Fruit fly (Drosophila melanogaster) whole organism, prepupa: ENCODE data around the gene t-cup.

ENCODE experiments used
- CG10631 ChIP-seq: fragments of 200-800 bp; sonication (Bioruptor generic); optimal IDR thresholded peaks from 2 replicates; lab custom pipeline; 2016; ENCODE audit warnings: missing biosample characterization, missing genetic modification characterization
- CG10669 ChIP-seq: fragments of 200-800 bp; sonication (Bioruptor generic); optimal IDR thresholded peaks from 3 replicates; lab custom pipeline; 2018; ENCODE audit warnings: missing biosample characterization, mild to moderate bottlenecking, missing genetic modification characterization, moderate library complexity
- CG15336 ChIP-seq: fragments of 200-800 bp; sonication (Bioruptor generic); IDR thresholded peaks from 2 replicates; pipeline ENCODE4 v1.3.6; 2022; ENCODE audit warnings: missing biosample characterization, missing genetic modification characterization
- CG1621 ChIP-seq: fragments of 200-800 bp; sonication (Bioruptor generic); optimal IDR thresholded peaks from 3 replicates; lab custom pipeline; 2018; ENCODE audit warnings: missing biosample characterization, mild to moderate bottlenecking, missing genetic modification characterization
- CG31627 ChIP-seq: fragments of 200-800 bp; sonication (Bioruptor generic); optimal IDR thresholded peaks from 3 replicates; lab custom pipeline; 2016; ENCODE audit warnings: missing biosample characterization, missing genetic modification characterization
- CG3919 ChIP-seq: fragments of 200-800 bp; sonication (Bioruptor generic); optimal IDR thresholded peaks from 3 replicates; lab custom pipeline; 2016; ENCODE audit warnings: missing biosample characterization, missing genetic modification characterization
- CG4318 ChIP-seq: fragments of 200-800 bp; sonication (Bioruptor generic); optimal IDR thresholded peaks from 3 replicates; lab custom pipeline; 2017; ENCODE audit warnings: missing biosample characterization, mild to moderate bottlenecking, missing genetic modification characterization
- CG6163 ChIP-seq: fragments of 200-800 bp; sonication (Bioruptor generic); IDR thresholded peaks from 3 replicates; pipeline ENCODE4 v1.3.6; 2022; ENCODE audit warnings: missing biosample characterization, missing genetic modification characterization
- CG6276 ChIP-seq: fragments of 200-800 bp; sonication (Bioruptor generic); optimal IDR thresholded peaks from 2 replicates; lab custom pipeline; 2017; ENCODE audit warnings: missing biosample characterization, mild to moderate bottlenecking, missing genetic modification characterization
- CG6792 ChIP-seq: fragments of 200-800 bp; sonication (Bioruptor generic); optimal IDR thresholded peaks from 3 replicates; lab custom pipeline; 2016; ENCODE audit warnings: missing biosample characterization, missing genetic modification characterization
- CG6808 ChIP-seq: fragments of 200-800 bp; sonication (Bioruptor generic); optimal IDR thresholded peaks from 3 replicates; lab custom pipeline; 2017; ENCODE audit warnings: missing biosample characterization, missing genetic modification characterization, mild to moderate bottlenecking, moderate library complexity, missing genetic modification reagents
- CG7368 ChIP-seq: fragments of 200-800 bp; sonication (Bioruptor generic); optimal IDR thresholded peaks from 3 replicates; lab custom pipeline; 2016; ENCODE audit warnings: missing biosample characterization, missing genetic modification characterization
- CG8119 ChIP-seq: fragments of 200-800 bp; sonication (Bioruptor generic); IDR thresholded peaks from 3 replicates; pipeline ENCODE4 v1.3.6; 2022; ENCODE audit warnings: missing biosample characterization, missing genetic modification characterization
- CG8632 ChIP-seq: fragments of 200-800 bp; sonication (Bioruptor generic); optimal IDR thresholded peaks from 3 replicates; lab custom pipeline; 2016; ENCODE audit warnings: missing biosample characterization, missing genetic modification characterization
- CG9139 ChIP-seq: fragments of 200-800 bp; sonication (Bioruptor generic); optimal IDR thresholded peaks from 3 replicates; lab custom pipeline; 2017; ENCODE audit warnings: missing biosample characterization, mild to moderate bottlenecking, missing genetic modification characterization
- Eip78C ChIP-seq: fragments of 200-800 bp; sonication (Bioruptor generic); peaks from one replicate; lab custom pipeline; 2016; ENCODE audit warnings: missing biosample characterization, missing genetic modification characterization
- Eip93F ChIP-seq: fragments of 200-800 bp; sonication (Bioruptor generic); optimal IDR thresholded peaks from 2 replicates; lab custom pipeline; 2016; ENCODE audit warnings: missing biosample characterization, mild to moderate bottlenecking, missing genetic modification characterization
- Hr38 ChIP-seq: sonication (Bioruptor generic); optimal IDR thresholded peaks from 2 replicates; lab custom pipeline; 2016; ENCODE audit warnings: missing biosample characterization, missing genetic modification characterization
- Hr39 ChIP-seq: fragments of 200-800 bp; sonication (Bioruptor generic); optimal IDR thresholded peaks from 2 replicates; lab custom pipeline; 2016; ENCODE audit warnings: missing biosample characterization, missing genetic modification characterization
- Lpt ChIP-seq: fragments of 200-800 bp; sonication (Bioruptor generic); optimal IDR thresholded peaks from 3 replicates; lab custom pipeline; 2016; ENCODE audit warnings: missing biosample characterization, missing genetic modification characterization
- Met ChIP-seq: fragments of 200-800 bp; sonication (Bioruptor generic); optimal IDR thresholded peaks from 3 replicates; lab custom pipeline; 2016; ENCODE audit warnings: missing biosample characterization, missing genetic modification characterization
- OdsH ChIP-seq: fragments of 200-800 bp; sonication (Bioruptor generic); optimal IDR thresholded peaks from 3 replicates; lab custom pipeline; 2016; ENCODE audit warnings: missing biosample characterization, missing genetic modification characterization
- Sox102F ChIP-seq: fragments of 200-800 bp; sonication (Bioruptor generic); optimal IDR thresholded peaks from 2 replicates; lab custom pipeline; 2016; ENCODE audit warnings: missing biosample characterization, mild to moderate bottlenecking, missing genetic modification characterization
- Sox14 ChIP-seq: fragments of 200-800 bp; sonication (Bioruptor generic); optimal IDR thresholded peaks from 3 replicates; lab custom pipeline; 2016; ENCODE audit warnings: missing biosample characterization, missing genetic modification characterization
- Sox15 ChIP-seq: fragments of 200-800 bp; sonication (Bioruptor generic); optimal IDR thresholded peaks from 3 replicates; lab custom pipeline; 2016; ENCODE audit warnings: missing biosample characterization, missing genetic modification characterization
- achi ChIP-seq: fragments of 200-800 bp; sonication (Bioruptor generic); optimal IDR thresholded peaks from 3 replicates; lab custom pipeline; 2016; ENCODE audit warnings: missing biosample characterization, missing genetic modification characterization
- acj6 ChIP-seq: fragments of 200-800 bp; sonication (Bioruptor generic); optimal IDR thresholded peaks from 3 replicates; lab custom pipeline; 2016; ENCODE audit warnings: missing biosample characterization, missing genetic modification characterization
- dsx ChIP-seq: fragments of 200-800 bp; optimal IDR thresholded peaks from 3 replicates; lab custom pipeline; 2019; ENCODE audit warnings: missing biosample characterization, mild to moderate bottlenecking, missing genetic modification characterization, moderate library complexity; ENCODE audit not compliant: poor library complexity, severe bottlenecking
- eg ChIP-seq: fragments of 200-800 bp; sonication (Bioruptor generic); IDR thresholded peaks from 3 replicates; pipeline ENCODE4 v1.3.6; 2022; ENCODE audit warnings: missing biosample characterization, missing genetic modification characterization
- esn ChIP-seq: fragments of 200-800 bp; sonication (Bioruptor generic); optimal IDR thresholded peaks from 2 replicates; lab custom pipeline; 2016; ENCODE audit warnings: missing biosample characterization, mild to moderate bottlenecking, missing genetic modification characterization, moderate library complexity
- fd59A ChIP-seq: fragments of 200-800 bp; sonication (Bioruptor generic); optimal IDR thresholded peaks from 2 replicates; lab custom pipeline; 2017; ENCODE audit warnings: missing biosample characterization, mild to moderate bottlenecking, missing genetic modification characterization, missing genetic modification reagents
- fkh ChIP-seq: fragments of 200-800 bp; sonication (Bioruptor generic); optimal IDR thresholded peaks from 3 replicates; lab custom pipeline; 2017; ENCODE audit warnings: missing biosample characterization, mild to moderate bottlenecking, missing genetic modification characterization, moderate library complexity
- lz ChIP-seq: fragments of 200-800 bp; sonication (Bioruptor generic); optimal IDR thresholded peaks from 3 replicates; lab custom pipeline; 2016; ENCODE audit warnings: missing biosample characterization, missing genetic modification characterization
- pdm3 ChIP-seq: fragments of 200-800 bp; sonication (Bioruptor generic); optimal IDR thresholded peaks from 3 replicates; lab custom pipeline; 2016; ENCODE audit warnings: missing biosample characterization, missing genetic modification characterization
- salr ChIP-seq, 2 experiments: fragments of 200-800 bp; sonication (Bioruptor generic); optimal IDR thresholded peaks; 3 replicates each; lab custom pipeline; 2016 to 2018; ENCODE audit warnings: missing biosample characterization in 2 of 2, missing genetic modification characterization in 2 of 2, mild to moderate bottlenecking in 1 of 2
- spab ChIP-seq: fragments of 200-800 bp; sonication (Bioruptor generic); optimal IDR thresholded peaks from 2 replicates; lab custom pipeline; 2017; ENCODE audit warnings: missing biosample characterization, mild to moderate bottlenecking, missing genetic modification characterization, missing genetic modification reagents
- ss ChIP-seq, 2 experiments: fragments of 200-800 bp; sonication (Bioruptor generic); optimal IDR thresholded peaks; 2 replicates in 1 of 2; 3 replicates in 1 of 2; lab custom pipeline; 2017 to 2018; ENCODE audit warnings: mild to moderate bottlenecking in 2 of 2, missing biosample characterization in 2 of 2, missing genetic modification characterization in 2 of 2, moderate library complexity in 1 of 2
- svp ChIP-seq: fragments of 200-800 bp; sonication (Bioruptor generic); peaks from one replicate; lab custom pipeline; 2016; ENCODE audit warnings: missing biosample characterization, missing genetic modification characterization

t-cup gene

dm6 chr2L:12546043-12546942 is 49.2 kb upstream of the t-cup start, which contains the start of gene bun (continued):
- TF ChIP-seq achi (no peak), Eip93F (no peak), pdm3 (no peak), acj6 (no peak), CG10669 (GFP tag; lab: Kevin White, UChicago) (no peak)

- TF ChIP-seq CG15336 (peak; percentile 53), CG6808 (GFP tag; lab: Kevin White, UChicago) (peak; percentile 57), OdsH (GFP tag; lab: Kevin White, UChicago) (no peak), Sox102F (peak; percentile 16), Sox14 (no peak), svp (GFP tag; lab: Kevin White, UChicago) (no peak), CG31627 (no peak), spab (GFP tag; lab: Kevin White, UChicago) (no peak), eg (GFP tag; lab: Robert Waterston, UW) (peak; percentile 26; the same call in 2 of the 3 replicates), CG10631 (GFP tag; lab: Kevin White, UChicago) (no peak), CG8119 (GFP tag; lab: Robert Waterston, UW) (peak; percentile 52; the same call in 2 of the 3 replicates), fkh (no peak), CG6163 (peak; percentile 57), Sox15 (no peak), Eip78C (peak; percentile 55), Eip93F (no peak), lz (GFP tag; lab: Kevin White, UChicago) (no peak), CG8632 (GFP tag; lab: Kevin White, UChicago) (no peak), CG1621 (tag; lab: Kevin White, UChicago) (no peak), CG3919 (GFP tag; lab: Kevin White, UChicago) (peak; percentile 17), CG6276 (GFP tag; lab: Kevin White, UChicago) (peak; percentile 57), Hr38 (GFP tag; lab: Kevin White, UChicago) (no peak), CG6792 (GFP tag; lab: Kevin White, UChicago) (no peak), fd59A (GFP tag; lab: Kevin White, UChicago) (no peak), pdm3 (no peak), Lpt (GFP tag; lab: Kevin White, UChicago) (peak; percentile 32), CG7368 (GFP tag; lab: Kevin White, UChicago) (no peak), acj6 (no peak), esn (peak; percentile 3), CG4318 (GFP tag; lab: Kevin White, UChicago) (no peak), salr (GFP tag; optimal IDR thresholded peaks at IDR 0.05; lab: Kevin White, UChicago) (peak in 1 of 2 experiments; percentile 30), Hr39 (GFP tag; lab: Kevin White, UChicago) (no peak), dsx (peak; percentile 52), ss (GFP tag; optimal IDR thresholded peaks at IDR 0.05; lab: Kevin White, UChicago) (peak in 1 of 2 experiments; percentile 25), achi (peak; percentile 80), CG9139 (peak; percentile 18), Met (GFP tag; lab: Kevin White, UChicago) (no peak)
Measured at dm6 chr2L:12545335-12546025, 48.3 kb upstream of the t-cup start.
